Fruit fly (Drosophila melanogaster): ENCODE measurements around the gene Proc-R.

Gene Proc-R

DNA sequence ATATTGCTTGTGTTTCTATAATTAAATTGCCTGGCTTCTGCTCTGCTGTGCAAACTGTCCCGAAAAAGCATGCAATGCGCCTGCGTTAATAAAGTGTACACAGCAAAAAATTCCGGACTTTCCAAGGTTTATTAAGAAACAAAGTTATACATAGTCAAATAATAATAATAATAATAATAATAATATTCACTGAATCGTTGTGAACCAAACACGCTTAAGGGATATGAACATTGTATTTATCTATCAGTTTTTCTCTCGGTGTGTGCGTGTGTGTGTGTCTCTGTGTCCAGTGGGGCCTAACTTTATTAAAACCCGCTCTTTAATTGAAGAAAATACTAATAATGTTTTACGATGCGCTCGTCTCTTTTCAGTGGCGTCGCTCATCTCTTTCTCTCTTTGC lies 16.5 kb upstream of the Proc-R start (continued):
- TF ChIP-seq CG15011 (GFP tag; optimal IDR thresholded peaks at IDR 0.05) (no peak), gsb (GFP tag; IDR thresholded peaks at IDR 0.05) (no peak), Sry-β (GFP tag; optimal IDR thresholded peaks at IDR 0.05) (no peak), z (GFP tag; IDR thresholded peaks at IDR 0.05) (no peak), CG7271 (tag; optimal IDR thresholded peaks at IDR 0.05) (no peak), sob (GFP tag; IDR thresholded peaks at IDR 0.05) (peak; percentile 34; the same call in 1 of the 2 replicates), CG17568 (GFP tag; optimal IDR thresholded peaks at IDR 0.05) (no peak), yki (optimal IDR thresholded peaks at IDR 0.05) (no peak), BEAF-32 (GFP tag; optimal IDR thresholded peaks at IDR 0.05) (no peak), da (GFP tag; optimal IDR thresholded peaks at IDR 0.05) (no peak), mld (GFP tag; IDR thresholded peaks at IDR 0.05; ENCODE audit: partially characterized antibody) (no peak), CG8089 (GFP tag; optimal IDR thresholded peaks at IDR 0.05) (no peak), sna (GFP tag; IDR thresholded peaks at IDR 0.05; ENCODE audit: partially characterized antibody) (no peak), Ada2b (GFP tag; IDR thresholded peaks at IDR 0.05) (peak; percentile 39; the same call in 1 of the 2 replicates), CG7745 (tag; optimal IDR thresholded peaks at IDR 0.05) (no peak), Ets65A (GFP tag) (no peak), CG34224 (GFP tag; IDR thresholded peaks at IDR 0.05; ENCODE audit: partially characterized antibody) (no peak), ems (GFP tag; optimal IDR thresholded peaks at IDR 0.05) (no peak), stc (GFP tag; IDR thresholded peaks at IDR 0.05) (no peak), toy (GFP tag; IDR thresholded peaks at IDR 0.05) (no peak), CG31224 (GFP tag; IDR thresholded peaks at IDR 0.05) (no peak), tin (GFP tag; optimal IDR thresholded peaks at IDR 0.05) (no peak), CG4617 (GFP tag; optimal IDR thresholded peaks at IDR 0.05; ENCODE audit: borderline replicate concordance) (no peak), lbe (GFP tag; optimal IDR thresholded peaks at IDR 0.05) (no peak), trh (GFP tag; optimal IDR thresholded peaks at IDR 0.05) (no peak), CG6175 (GFP tag; IDR thresholded peaks at IDR 0.05) (no peak), CG12659 (GFP tag; optimal IDR thresholded peaks at IDR 0.05) (peak; percentile 17), Med (GFP tag) (peak; percentile 52), CG1792 (GFP tag; optimal IDR thresholded peaks at IDR 0.05) (no peak), CG15514 (GFP tag; optimal IDR thresholded peaks at IDR 0.05) (peak; percentile 36), so (GFP tag; IDR thresholded peaks at IDR 0.05) (no peak), CG13775 (GFP tag; optimal IDR thresholded peaks at IDR 0.05) (no peak), CG13624 (GFP tag; optimal IDR thresholded peaks at IDR 0.05) (no peak), GATAe (GFP tag; conservative IDR thresholded peaks at IDR 0.05) (no peak), run (tag; optimal IDR thresholded peaks at IDR 0.05) (no peak), CG16813 (GFP tag; IDR thresholded peaks at IDR 0.05; ENCODE audit: partially characterized antibody) (no peak), CG17328 (GFP tag; IDR thresholded peaks at IDR 0.05) (no peak), CG9215 (GFP tag; IDR thresholded peaks at IDR 0.05) (no peak), ftz-f1 (GFP tag; optimal IDR thresholded peaks at IDR 0.05) (no peak), p53 (GFP tag; optimal IDR thresholded peaks at IDR 0.05) (no peak), bowl (GFP tag; IDR thresholded peaks at IDR 0.05) (no peak), chinmo (GFP tag; IDR thresholded peaks at IDR 0.05; ENCODE audit: partially characterized antibody) (no peak), Hr78 (GFP tag; optimal IDR thresholded peaks at IDR 0.05) (no peak), Lim3 (GFP tag; IDR thresholded peaks at IDR 0.05) (no peak), CG11560 (tag; IDR thresholded peaks at IDR 0.05) (no peak), CG31388 (GFP tag; optimal IDR thresholded peaks at IDR 0.05) (no peak), Poxn (GFP tag; IDR thresholded peaks at IDR 0.05) (no peak), Neu2 (GFP tag; optimal IDR thresholded peaks at IDR 0.05; ENCODE audit: borderline replicate concordance) (no peak), dati (GFP tag; IDR thresholded peaks at IDR 0.05) (no peak), hkb (optimal IDR thresholded peaks at IDR 0.05) (no peak), hkb (GFP tag; IDR thresholded peaks at IDR 0.05) (no peak), disco-r (GFP tag; optimal IDR thresholded peaks at IDR 0.05) (no peak), CG1024 (GFP tag; IDR thresholded peaks at IDR 0.05) (no peak)

Data from whole organism, embryonic.